Worm (Caenorhabditis elegans) whole organism, midembryonic: Measurements from ENCODE around the gene nhr-209.

Experiments used
- T22C8.4 ChIP-seq: fragments of 200-800 bp; sonication (Bioruptor generic); IDR thresholded peaks from 2 replicates; pipeline ENCODE4 v1.3.6; 2022; ENCODE audit warnings: missing genetic modification characterization, missing compliant biosample characterization
- cog-1 ChIP-seq: sonication (generic microtip); optimal IDR thresholded peaks from 2 replicates; lab custom pipeline; 2016; ENCODE audit warnings: missing genetic modification characterization, missing compliant biosample characterization
- flt-1 ChIP-seq: fragments of 200-800 bp; sonication (Bioruptor generic); IDR thresholded peaks from 2 replicates; pipeline ENCODE4 v1.3.6; 2022; ENCODE audit warnings: missing genetic modification characterization, missing compliant biosample characterization
- klf-2 ChIP-seq: fragments of 200-800 bp; sonication (Bioruptor generic); conservative IDR thresholded peaks from 2 replicates; pipeline ENCODE4 v1.3.6; 2022; ENCODE audit warnings: missing genetic modification reagents, missing genetic modification characterization, missing compliant biosample characterization
- med-1 ChIP-seq: sonication (generic microtip); optimal IDR thresholded peaks from 2 replicates; lab custom pipeline; 2017; ENCODE audit warnings: missing genetic modification characterization, mild to moderate bottlenecking, missing compliant biosample characterization, antibody characterized with exemption, missing genetic modification reagents; ENCODE audit not compliant: insufficient read depth
- ref-1 ChIP-seq: fragments of 200-800 bp; sonication (Bioruptor generic); conservative IDR thresholded peaks from 2 replicates; pipeline ENCODE4 v1.3.6; 2022; ENCODE audit warnings: missing genetic modification reagents, missing genetic modification characterization, missing compliant biosample characterization
- tab-1 ChIP-seq: fragments of 200-800 bp; sonication (Bioruptor generic); IDR thresholded peaks from 2 replicates; pipeline ENCODE4 v1.3.6; 2022; ENCODE audit warnings: missing genetic modification characterization, missing compliant biosample characterization
- ztf-23 ChIP-seq: fragments of 200-800 bp; sonication (Bioruptor generic); IDR thresholded peaks from 2 replicates; pipeline ENCODE4 v1.3.6; 2022; ENCODE audit warnings: missing genetic modification reagents, missing genetic modification characterization, missing compliant biosample characterization
- ztf-29 ChIP-seq: fragments of 200-800 bp; sonication (Bioruptor generic); IDR thresholded peaks from 2 replicates; pipeline ENCODE4 v1.3.6; 2022; ENCODE audit warnings: missing genetic modification reagents, missing genetic modification characterization, missing compliant biosample characterization

Gene nhr-209

DNA sequence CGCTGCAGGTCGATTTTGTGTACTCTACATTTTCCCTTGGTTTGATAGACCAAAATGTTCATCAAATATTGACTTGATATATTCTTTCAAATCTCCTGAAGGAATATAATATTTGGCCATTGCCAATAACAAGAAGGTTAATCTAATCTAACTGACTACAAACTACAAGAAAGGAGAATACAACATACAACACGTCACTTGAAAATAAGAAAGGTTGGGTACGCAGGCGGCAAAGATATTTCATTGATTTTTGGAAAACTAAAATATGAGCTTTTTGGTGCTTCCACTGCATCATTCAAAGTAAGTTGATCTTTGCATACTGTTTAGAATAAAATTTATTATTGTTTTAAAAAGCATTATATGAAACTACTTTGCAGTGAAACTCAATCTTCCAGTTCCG, at the start of gene nhr-209:
TSS of gene nhr-209 (plus strand) at position 27 of the 400 bp plus-strand sequence.
- TF ChIP-seq klf-2 (GFP tag; lab: Robert Waterston, UW) (no peak), cog-1 (tag; lab: Kevin White, UChicago) (no peak), flt-1 (GFP tag; lab: Robert Waterston, UW) (no peak), T22C8.4 (GFP tag; lab: Robert Waterston, UW) (no peak), ref-1 (no peak), ztf-23 (GFP tag; lab: Robert Waterston, UW) (no peak)

DNA sequence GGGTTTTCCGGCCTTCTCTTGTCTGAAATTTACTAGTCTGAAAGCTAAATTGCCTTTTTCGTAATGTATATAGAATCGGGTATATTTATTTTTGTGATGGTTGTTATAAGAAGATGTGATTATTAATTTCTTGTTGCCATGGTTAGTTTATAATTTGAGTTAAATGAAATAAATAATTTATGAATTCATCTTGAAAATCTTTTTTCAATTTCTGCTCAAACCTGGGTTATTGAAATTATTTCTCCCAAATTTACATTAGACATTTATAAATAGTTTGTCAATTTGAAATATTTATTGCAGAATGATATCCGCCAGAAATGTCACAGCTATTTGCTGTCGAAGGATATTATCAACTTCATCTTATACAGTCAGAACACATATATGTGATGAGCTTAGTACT, 49.5 kb upstream of the nhr-209 start, which contains the start of gene dars-2:
TSS of gene dars-2 (plus strand) at position 301 of the 400 bp plus-strand sequence.
- no peak for TF ChIP-seq cog-1 (tag; lab: Kevin White, UChicago)
- no peak for TF ChIP-seq T22C8.4 (GFP tag; lab: Robert Waterston, UW)
- TF ChIP-seq ztf-23 (GFP tag; lab: Robert Waterston, UW): no peak
- TF ChIP-seq klf-2 (GFP tag; lab: Robert Waterston, UW): no peak
- no peak for TF ChIP-seq tab-1 (GFP tag; lab: Robert Waterston, UW)
- no peak for TF ChIP-seq ztf-29 (GFP tag; lab: Robert Waterston, UW)
- no peak for TF ChIP-seq ref-1
- TF ChIP-seq flt-1 (GFP tag; lab: Robert Waterston, UW): no peak
- no peak for TF ChIP-seq med-1 (GFP tag; lab: Kevin White, UChicago)

DNA sequence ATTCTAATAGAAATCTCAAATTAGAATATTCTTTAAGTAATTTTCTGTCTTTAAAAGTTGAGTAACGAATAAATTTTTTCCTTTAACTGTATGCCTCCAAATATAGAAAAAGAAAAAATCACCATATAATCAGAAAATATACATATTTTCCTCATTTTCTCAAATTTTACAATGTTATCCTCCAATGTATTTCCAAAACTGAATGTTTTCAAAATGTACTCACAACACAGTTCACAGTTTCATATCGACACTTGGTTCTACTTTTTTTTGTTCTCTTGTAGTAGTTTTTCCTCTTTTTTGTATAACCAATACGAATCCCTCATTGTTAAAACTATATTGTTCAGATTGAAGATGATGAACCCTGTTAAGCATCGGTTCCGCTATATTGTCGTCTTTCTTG, 44.4 kb upstream of the nhr-209 start, which contains the start of gene F10C2.7:
TSS of gene F10C2.7 (plus strand) at position 301 of the 400 bp plus-strand sequence.
- TF ChIP-seq ztf-29 (GFP tag; lab: Robert Waterston, UW): no peak
- no peak for TF ChIP-seq T22C8.4 (GFP tag; lab: Robert Waterston, UW)
- TF ChIP-seq med-1 (GFP tag; lab: Kevin White, UChicago): no peak
- TF ChIP-seq ztf-23 (GFP tag; lab: Robert Waterston, UW): no peak
- no peak for TF ChIP-seq tab-1 (GFP tag; lab: Robert Waterston, UW)

DNA sequence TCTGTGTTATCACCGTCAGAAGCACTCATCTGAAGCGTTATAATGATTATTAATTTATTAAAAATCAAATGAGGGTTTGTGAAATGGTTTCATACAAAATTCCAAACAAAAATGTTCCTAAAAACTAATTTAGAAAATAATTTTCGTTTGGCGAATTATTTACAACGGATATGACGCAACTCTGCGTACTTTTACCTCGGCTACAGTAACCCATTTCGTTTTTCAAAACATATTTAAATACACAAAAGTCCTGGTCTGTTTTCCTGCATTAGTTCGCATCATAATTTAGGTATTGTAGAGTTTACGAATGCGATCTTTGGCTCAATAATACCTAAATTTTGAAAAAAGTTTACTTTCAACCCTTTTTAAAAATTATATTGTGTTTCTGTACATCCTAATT, 38.2 kb upstream of the nhr-209 start, which contains the start of gene R07B7.2:
TSS of gene R07B7.2 (minus strand) at position 35 of the 400 bp plus-strand sequence.
- TF ChIP-seq med-1 (GFP tag; lab: Kevin White, UChicago) (no peak), ztf-29 (GFP tag; lab: Robert Waterston, UW) (no peak), ref-1 (no peak), cog-1 (tag; lab: Kevin White, UChicago) (no peak), tab-1 (GFP tag; lab: Robert Waterston, UW) (no peak), flt-1 (GFP tag; lab: Robert Waterston, UW) (no peak), ztf-23 (GFP tag; lab: Robert Waterston, UW) (no peak), klf-2 (GFP tag; lab: Robert Waterston, UW) (no peak), T22C8.4 (GFP tag; lab: Robert Waterston, UW) (no peak)

DNA sequence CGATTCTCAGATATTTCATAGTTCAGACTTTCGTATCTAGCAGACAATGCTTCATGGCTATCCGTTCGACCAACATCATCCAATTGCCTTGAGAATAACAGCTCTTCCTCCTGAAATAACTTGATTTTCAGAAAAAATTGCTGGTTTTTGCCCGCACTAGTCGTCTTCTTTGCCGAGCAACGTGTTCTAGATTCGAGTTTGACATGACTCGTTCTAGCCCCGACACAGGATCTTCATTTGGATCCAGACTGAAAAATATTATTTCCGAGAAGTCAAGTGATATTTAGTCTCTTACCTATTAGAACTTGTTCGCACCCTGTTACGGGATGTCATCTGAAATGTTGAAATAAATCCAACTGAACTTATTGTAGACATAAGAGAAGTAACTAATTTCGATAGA, 34.9 kb upstream of the nhr-209 start, which contains the start of gene clh-6:
TSS of gene clh-6 (minus strand) at position 333 of the 400 bp plus-strand sequence.
- TF ChIP-seq T22C8.4 (GFP tag; lab: Robert Waterston, UW): no peak
- TF ChIP-seq tab-1 (GFP tag; lab: Robert Waterston, UW): no peak
- TF ChIP-seq klf-2 (GFP tag; lab: Robert Waterston, UW): no peak
- no peak for TF ChIP-seq med-1 (GFP tag; lab: Kevin White, UChicago)
- TF ChIP-seq flt-1 (GFP tag; lab: Robert Waterston, UW): 0 out of 2 replicates have a peak, but pooled peaks have one; percentile 29
- TF ChIP-seq ztf-23 (GFP tag; lab: Robert Waterston, UW): 0 out of 2 replicates have a peak, but pooled peaks have one; percentile 31
- no peak for TF ChIP-seq cog-1 (tag; lab: Kevin White, UChicago)
- no peak for TF ChIP-seq ztf-29 (GFP tag; lab: Robert Waterston, UW)
- TF ChIP-seq ref-1: no peak

DNA sequence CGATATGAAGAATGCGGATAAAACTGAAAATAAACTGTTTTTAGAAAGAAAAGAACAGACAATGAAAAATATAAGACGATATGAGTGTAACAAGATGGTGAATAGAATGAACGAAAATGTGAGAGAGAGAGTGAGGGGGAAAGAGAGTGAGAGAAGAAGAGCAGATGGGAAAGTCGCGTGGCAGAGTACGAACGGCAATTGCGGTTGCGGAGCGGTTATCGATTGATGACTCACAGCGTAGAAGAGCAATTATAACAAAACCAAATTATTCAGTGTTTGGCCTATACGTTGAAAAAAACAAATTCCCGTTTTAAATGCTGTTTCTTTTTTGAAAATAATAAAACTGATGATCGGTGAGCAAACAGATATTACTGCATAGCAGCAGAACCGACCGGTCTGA, 32.6 kb upstream of the nhr-209 start, which contains the start of gene pqn-53:
TSS of gene pqn-53 (minus strand) at position 23 of the 400 bp plus-strand sequence.
- TF ChIP-seq med-1 (GFP tag; lab: Kevin White, UChicago) (no peak), flt-1 (GFP tag; lab: Robert Waterston, UW) (0 out of 2 replicates have a peak, but pooled peaks have one; percentile 46), cog-1 (tag; lab: Kevin White, UChicago) (no peak), klf-2 (GFP tag; lab: Robert Waterston, UW) (no peak), ztf-23 (GFP tag; lab: Robert Waterston, UW) (no peak), tab-1 (GFP tag; lab: Robert Waterston, UW) (no peak), ztf-29 (GFP tag; lab: Robert Waterston, UW) (no peak), ref-1 (no peak), T22C8.4 (GFP tag; lab: Robert Waterston, UW) (peak; percentile 48; the same call in 1 of the 2 replicates)

DNA sequence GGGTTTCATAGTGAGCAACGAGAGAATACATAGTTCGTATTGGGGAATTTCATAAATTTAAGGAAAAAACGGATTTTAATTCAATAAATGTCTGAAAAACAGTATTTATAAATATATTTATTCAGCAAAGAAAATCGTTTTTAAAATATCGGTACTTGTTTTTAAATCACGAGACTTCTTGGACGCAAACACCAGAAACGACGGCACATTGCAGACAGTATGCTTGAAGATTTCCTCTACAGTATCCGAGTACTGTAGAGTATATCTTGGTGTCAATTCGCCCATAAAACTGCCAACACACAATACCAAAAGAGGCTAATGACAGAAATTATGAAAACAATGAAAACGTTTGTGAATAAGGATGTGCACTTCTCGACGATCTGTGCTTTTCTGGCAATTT, 32.1 kb upstream of the nhr-209 start:
- no peak for TF ChIP-seq med-1 (GFP tag; lab: Kevin White, UChicago)
- no peak for TF ChIP-seq klf-2 (GFP tag; lab: Robert Waterston, UW)
- no peak for TF ChIP-seq flt-1 (GFP tag; lab: Robert Waterston, UW)
- no peak for TF ChIP-seq cog-1 (tag; lab: Kevin White, UChicago)

DNA sequence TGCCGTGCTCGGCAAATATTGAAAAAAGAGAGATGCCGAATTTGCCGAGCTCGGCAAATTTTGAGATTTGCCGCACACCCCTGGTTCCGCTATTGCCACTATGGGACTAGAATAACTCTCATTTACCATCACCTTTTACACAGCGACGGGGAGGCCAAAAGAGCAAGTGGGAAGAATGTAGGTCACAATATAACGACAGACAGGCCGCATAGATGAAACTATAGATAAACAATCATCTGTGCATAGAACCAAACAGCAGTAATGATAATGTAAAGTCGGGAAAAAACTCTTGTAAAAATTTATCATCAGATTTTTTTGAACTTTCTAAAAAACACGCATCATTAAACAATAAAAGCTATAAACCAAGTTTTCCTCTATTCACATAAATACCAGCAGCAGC, 29.5 kb upstream of the nhr-209 start, which contains the start of gene kmo-2:
TSS of gene kmo-2 (minus strand) at position 101 of the 400 bp plus-strand sequence.
- TF ChIP-seq cog-1 (tag; lab: Kevin White, UChicago): no peak
- no peak for TF ChIP-seq ztf-23 (GFP tag; lab: Robert Waterston, UW)
- no peak for TF ChIP-seq med-1 (GFP tag; lab: Kevin White, UChicago)
- TF ChIP-seq ztf-29 (GFP tag; lab: Robert Waterston, UW): no peak
- TF ChIP-seq klf-2 (GFP tag; lab: Robert Waterston, UW): no peak
- TF ChIP-seq ref-1: no peak
- no peak for TF ChIP-seq tab-1 (GFP tag; lab: Robert Waterston, UW)
- no peak for TF ChIP-seq T22C8.4 (GFP tag; lab: Robert Waterston, UW)
- no peak for TF ChIP-seq flt-1 (GFP tag; lab: Robert Waterston, UW)

DNA sequence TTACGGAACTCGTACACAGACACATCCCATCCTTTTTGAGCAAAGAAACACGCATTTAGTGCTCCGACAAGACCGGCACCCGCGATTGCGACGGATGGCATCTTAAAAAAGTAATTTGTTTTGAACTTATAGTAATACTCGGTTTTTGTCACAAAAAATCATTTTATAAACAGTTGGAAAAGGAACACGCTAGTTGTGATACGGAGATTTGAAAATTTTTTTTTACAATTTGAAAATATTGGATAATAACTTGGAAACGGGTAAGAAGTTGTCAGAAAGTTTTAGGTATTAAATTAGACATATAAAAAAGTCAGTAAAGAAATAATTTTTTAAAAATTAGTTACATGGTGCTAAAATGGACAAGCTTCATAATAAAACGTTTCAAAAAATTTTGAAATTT, 27.5 kb upstream of the nhr-209 start, which contains the start of gene kmo-1:
TSS of gene kmo-1 (minus strand) at position 101 of the 400 bp plus-strand sequence.
- TF ChIP-seq ztf-23 (GFP tag; lab: Robert Waterston, UW): no peak
- TF ChIP-seq tab-1 (GFP tag; lab: Robert Waterston, UW): no peak
- no peak for TF ChIP-seq cog-1 (tag; lab: Kevin White, UChicago)
- no peak for TF ChIP-seq ref-1
- TF ChIP-seq med-1 (GFP tag; lab: Kevin White, UChicago): no peak
- TF ChIP-seq flt-1 (GFP tag; lab: Robert Waterston, UW): no peak
- no peak for TF ChIP-seq ztf-29 (GFP tag; lab: Robert Waterston, UW)
- TF ChIP-seq klf-2 (GFP tag; lab: Robert Waterston, UW): no peak
- no peak for TF ChIP-seq T22C8.4 (GFP tag; lab: Robert Waterston, UW)
